Worm (Caenorhabditis elegans): ENCODE measurements around the gene ZK666.2.

- TF ChIP-seq elt-3 (tag; optimal IDR thresholded peaks at IDR 0.05) (no peak), ceh-83 (GFP tag; optimal IDR thresholded peaks at IDR 0.05) (no peak), nhr-237 (tag; optimal IDR thresholded peaks at IDR 0.05) (no peak), lin-13 (tag; optimal IDR thresholded peaks at IDR 0.05) (no peak), sptf-1 (tag; optimal IDR thresholded peaks at IDR 0.05) (no peak), ztf-11 (tag; optimal IDR thresholded peaks at IDR 0.05) (no peak), snpc-4 (tag; optimal IDR thresholded peaks at IDR 0.05) (no peak), ceh-43 (GFP tag; optimal IDR thresholded peaks at IDR 0.05) (no peak), pha-4 (tag; optimal IDR thresholded peaks at IDR 0.05) (no peak), blmp-1 (tag; optimal IDR thresholded peaks at IDR 0.05) (no peak)
These were observed 10.5 kb downstream of the ZK666.2 start, which contains the start of gene ZK673.5 for ce11 chrII:10461207-10461606.

Data from whole organism, mixed stage, embryonic.